Fruit fly (Drosophila melanogaster) S2 (cell line): Measurements from ENCODE around the gene CAH7.
A peak's percentile ranks its signal among the peaks of the same experiment; 100 is the strongest.

Experiments used
- CG8478 ChIP-seq: fragments of >200 bp; optimal IDR thresholded peaks from 2 replicates; lab custom pipeline; 2018
- CTCF ChIP-seq, 2 experiments: fragments of >200 bp; optimal IDR thresholded peaks; 2 replicates each; lab custom pipeline; 2018

CAH7 gene

dm6 chr3R:10149667-10150398 lies 37.8 kb downstream of the CAH7 start:
- TF ChIP-seq CG8478 (lab: Kevin White, UChicago), result no peak
- no peak for TF ChIP-seq CTCF (optimal IDR thresholded peaks at IDR 0.05; lab: Kevin White, UChicago)

dm6 chr3R:10150555-10150954 lies 38.5 kb downstream of the CAH7 start:
- TF ChIP-seq CTCF (optimal IDR thresholded peaks at IDR 0.05; lab: Kevin White, UChicago) (no peak), CG8478 (lab: Kevin White, UChicago) (no peak)

- TF ChIP-seq CG8478 (lab: Kevin White, UChicago) (no peak), CTCF (optimal IDR thresholded peaks at IDR 0.05; lab: Kevin White, UChicago) (no peak)
Observed at dm6 chr3R:10151830-10152513, 39.9 kb downstream of the CAH7 start, which contains the start of gene CG34303. CG34303 (minus strand) TSS chr3R:10151880.

dm6 chr3R:10153957-10154685 lies 42.1 kb downstream of the CAH7 start:
- TF ChIP-seq CTCF (optimal IDR thresholded peaks at IDR 0.05; lab: Kevin White, UChicago) (no peak), CG8478 (lab: Kevin White, UChicago) (no peak)

dm6 chr3R:10161163-10161562 lies 49.1 kb downstream of the CAH7 start, which contains the start of gene CG6254:
CG6254 (minus strand) TSS chr3R:10161331.
- peak; percentile 7 to 20 for TF ChIP-seq CTCF (optimal IDR thresholded peaks at IDR 0.05; lab: Kevin White, UChicago)
- TF ChIP-seq CG8478 (lab: Kevin White, UChicago), result no peak

- TF ChIP-seq CG8478 (lab: Kevin White, UChicago) (no peak), CTCF (optimal IDR thresholded peaks at IDR 0.05; lab: Kevin White, UChicago) (no peak)
Observed at dm6 chr3R:10166334-10166733, 54.3 kb downstream of the CAH7 start.

dm6 chr3R:10167280-10167679 lies 55.2 kb downstream of the CAH7 start:
- TF ChIP-seq CTCF (optimal IDR thresholded peaks at IDR 0.05; lab: Kevin White, UChicago) (no peak), CG8478 (lab: Kevin White, UChicago) (no peak)

dm6 chr3R:10168483-10169064 lies 56.5 kb downstream of the CAH7 start:
- TF ChIP-seq CG8478 (lab: Kevin White, UChicago), result no peak
- TF ChIP-seq CTCF (optimal IDR thresholded peaks at IDR 0.05; lab: Kevin White, UChicago), result no peak

- TF ChIP-seq CTCF (optimal IDR thresholded peaks at IDR 0.05; lab: Kevin White, UChicago) (no peak), CG8478 (lab: Kevin White, UChicago) (no peak)
Observed at dm6 chr3R:10169124-10169766, 57.2 kb downstream of the CAH7 start.
